Worm (Caenorhabditis elegans): ENCODE results near the gene W09C2.9.

DNA sequence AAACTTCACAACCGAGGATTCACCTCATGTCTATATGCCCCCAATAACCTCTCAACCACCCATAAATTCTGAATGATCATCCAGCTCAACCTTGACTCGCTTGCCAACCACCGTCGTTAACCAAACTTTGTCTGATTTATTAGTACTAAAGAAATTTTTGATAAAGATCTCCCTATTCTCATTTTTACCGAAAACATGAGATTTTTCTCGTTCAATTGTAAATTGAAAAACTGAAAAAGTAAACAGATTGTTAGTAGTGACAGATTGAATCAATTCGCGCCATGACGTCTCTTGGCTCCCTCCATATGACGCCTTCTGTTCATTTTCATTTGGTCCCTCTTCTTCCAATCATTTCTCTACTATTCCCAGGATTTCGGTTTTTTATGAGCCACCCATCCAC is 15.2 kb downstream of the W09C2.9 start:
- TF ChIP-seq nhr-11 (tag; optimal IDR thresholded peaks at IDR 0.05), result no peak
- no peak for TF ChIP-seq egl-27 (tag; optimal IDR thresholded peaks at IDR 0.05)
- no peak for TF ChIP-seq skn-1 (tag; optimal IDR thresholded peaks at IDR 0.05)
- no peak for TF ChIP-seq nhr-77 (tag; optimal IDR thresholded peaks at IDR 0.05)
- TF ChIP-seq nhr-85 (tag), result no peak
- TF ChIP-seq snpc-4 (tag; optimal IDR thresholded peaks at IDR 0.05), result no peak
- no peak for TF ChIP-seq nhr-12 (tag; optimal IDR thresholded peaks at IDR 0.05)

Measured in whole organism, L1 larva.